Worm (Caenorhabditis elegans): ENCODE results near the gene M01F1.4.

DNA sequence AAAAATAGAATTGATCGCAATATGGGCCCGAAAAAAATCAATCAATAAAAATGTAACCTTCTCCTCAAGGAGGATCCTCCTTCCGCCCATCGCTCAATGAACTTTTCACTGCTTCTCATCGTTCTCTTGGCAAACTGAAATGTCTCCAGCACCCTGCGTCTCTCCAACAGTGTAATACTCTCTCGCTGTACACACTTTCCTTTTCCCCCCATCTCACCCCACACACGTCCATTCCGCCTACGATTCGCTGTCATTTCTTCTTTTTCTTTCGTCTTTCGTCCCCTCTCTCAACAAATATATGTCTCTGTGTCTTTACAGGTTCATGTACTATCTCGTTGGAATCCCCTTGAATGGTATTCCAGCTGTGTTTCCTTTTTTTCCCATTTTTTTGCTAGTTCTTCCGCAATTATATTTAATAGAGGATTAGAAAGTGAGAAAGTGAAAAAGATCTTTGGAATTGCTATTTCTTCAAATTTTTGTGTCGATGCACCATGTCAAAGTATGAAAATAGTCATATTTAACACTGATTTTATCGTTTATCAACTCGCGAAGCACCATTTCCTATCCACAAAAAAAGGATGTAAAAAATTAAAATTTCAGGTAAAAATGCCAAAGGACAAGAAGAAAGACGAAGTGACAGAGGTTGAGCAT, 38.3 kb downstream of the M01F1.4 start, which contains the start of gene rsu-1:
- no peak for TF ChIP-seq pha-4 (GFP tag; IDR thresholded peaks at IDR 0.05)
- TF ChIP-seq pha-4 (tag; optimal IDR thresholded peaks at IDR 0.05), result peak; percentile 41
- no peak for TF ChIP-seq set-16 (GFP tag; IDR thresholded peaks at IDR 0.05)
- TF ChIP-seq ztf-11 (tag; optimal IDR thresholded peaks at IDR 0.05), result no peak
- TF ChIP-seq ceh-28 (tag; optimal IDR thresholded peaks at IDR 0.05), result no peak
- no peak for TF ChIP-seq zfp-3 (GFP tag; conservative IDR thresholded peaks at IDR 0.05)
- no peak for TF ChIP-seq nhr-76 (tag; optimal IDR thresholded peaks at IDR 0.05)
- TF ChIP-seq nhr-237 (tag; optimal IDR thresholded peaks at IDR 0.05), result no peak
- TF ChIP-seq nhr-77 (tag; optimal IDR thresholded peaks at IDR 0.05), result no peak
- TF ChIP-seq ceh-82 (tag; optimal IDR thresholded peaks at IDR 0.05), result no peak
- TF ChIP-seq lir-3 (tag; optimal IDR thresholded peaks at IDR 0.05), result no peak
